Worm (Caenorhabditis elegans) whole organism, L1 larva: Measurements from ENCODE around the gene sel-2.

ENCODE experiments used
- alr-1 ChIP-seq: fragments of 200-800 bp; sonication (Bioruptor generic); optimal IDR thresholded peaks from 2 replicates; lab custom pipeline; 2018; ENCODE audit warnings: borderline replicate concordance, mild to moderate bottlenecking, missing genetic modification characterization, missing compliant biosample characterization
- mef-2 ChIP-seq: fragments of 150-350 bp; optimal IDR thresholded peaks from 2 replicates; lab custom pipeline; 2014; ENCODE audit warnings: missing biosample characterization, missing genetic modification characterization
- skn-1 ChIP-seq: fragments of 150-350 bp; optimal IDR thresholded peaks from 2 replicates; lab custom pipeline; 2014; ENCODE audit warnings: missing biosample characterization, missing genetic modification characterization
- unc-62 ChIP-seq: fragments of 150-350 bp; optimal IDR thresholded peaks from 2 replicates; lab custom pipeline; 2014; ENCODE audit warnings: missing biosample characterization, missing genetic modification reagents, missing genetic modification characterization

ce11 chrIII:4578385-4578903 is 33.7 kb downstream of the sel-2 start, which contains the start of the genes sel-5 and wdr-48:
- TF ChIP-seq skn-1 (tag; lab: Kevin White, UChicago) (peak; percentile 55), mef-2 (no peak), alr-1 (no peak), unc-62 (GFP tag; lab: Kevin White, UChicago) (no peak)
